Worm (Caenorhabditis elegans) whole organism, L3 larva: ENCODE measurements around the gene T24C2.3.

Source experiments
- R02D3.7 ChIP-seq: fragments of 150-350 bp; optimal IDR thresholded peaks from 2 replicates; lab custom pipeline; 2014; ENCODE audit warnings: missing biosample characterization, missing genetic modification characterization
- aly-2 ChIP-seq: fragments of 150-350 bp; optimal IDR thresholded peaks from 2 replicates; lab custom pipeline; 2014; ENCODE audit warnings: missing biosample characterization, missing genetic modification characterization
- ceh-82 ChIP-seq: fragments of 150-350 bp; optimal IDR thresholded peaks from 2 replicates; lab custom pipeline; 2014; ENCODE audit warnings: missing biosample characterization, missing genetic modification characterization
- daf-12 ChIP-seq: fragments of 150-350 bp; optimal IDR thresholded peaks from 2 replicates; lab custom pipeline; 2014; ENCODE audit warnings: missing biosample characterization, missing genetic modification reagents, missing genetic modification characterization
- elt-2 ChIP-seq: sonication (generic microtip); optimal IDR thresholded peaks from 2 replicates; lab custom pipeline; 2016; ENCODE audit warnings: missing genetic modification reagents, mild to moderate bottlenecking, missing genetic modification characterization, missing compliant biosample characterization
- elt-3 ChIP-seq, 3 experiments: fragments of 150-350 bp in 1 of 3; sonication (generic microtip) in 2 of 3; optimal IDR thresholded peaks; 2 replicates in 2 of 3; 4 replicates in 1 of 3; lab custom pipeline; 2014 to 2017; ENCODE audit warnings: missing biosample characterization in 3 of 3, missing genetic modification characterization in 3 of 3
- eor-1 ChIP-seq, 2 experiments: fragments of 150-350 bp; optimal IDR thresholded peaks; 2 replicates each; lab custom pipeline; 2014 to 2018; ENCODE audit warnings: missing biosample characterization in 2 of 2, missing genetic modification characterization in 2 of 2
- fkh-2 ChIP-seq: fragments of 150-350 bp; optimal IDR thresholded peaks from 2 replicates; lab custom pipeline; 2014; ENCODE audit warnings: missing biosample characterization, missing genetic modification reagents, missing genetic modification characterization
- hmg-11 ChIP-seq: sonication (generic microtip); optimal IDR thresholded peaks from 2 replicates; lab custom pipeline; 2016; ENCODE audit warnings: missing genetic modification characterization, missing compliant biosample characterization
- lsy-12 ChIP-seq: sonication (generic microtip); optimal IDR thresholded peaks from 2 replicates; lab custom pipeline; 2016; ENCODE audit warnings: mild to moderate bottlenecking, missing genetic modification characterization, missing compliant biosample characterization
- pha-4 ChIP-seq: fragments of 150-350 bp; optimal IDR thresholded peaks from 2 replicates; lab custom pipeline; 2014; ENCODE audit warnings: missing biosample characterization, missing genetic modification reagents, missing genetic modification characterization
- pqm-1 ChIP-seq: fragments of 150-350 bp; optimal IDR thresholded peaks from 2 replicates; lab custom pipeline; 2017; ENCODE audit warnings: missing biosample characterization, missing genetic modification characterization, inconsistent platforms
- tbx-2 ChIP-seq: sonication (generic microtip); optimal IDR thresholded peaks from 2 replicates; lab custom pipeline; 2016; ENCODE audit warnings: mild to moderate bottlenecking, missing genetic modification characterization, missing compliant biosample characterization
- unc-62 ChIP-seq: fragments of 150-350 bp; sonication (generic microtip); optimal IDR thresholded peaks from 4 replicates; lab custom pipeline; 2014; ENCODE audit warnings: missing biosample characterization, missing genetic modification reagents, missing genetic modification characterization

DNA sequence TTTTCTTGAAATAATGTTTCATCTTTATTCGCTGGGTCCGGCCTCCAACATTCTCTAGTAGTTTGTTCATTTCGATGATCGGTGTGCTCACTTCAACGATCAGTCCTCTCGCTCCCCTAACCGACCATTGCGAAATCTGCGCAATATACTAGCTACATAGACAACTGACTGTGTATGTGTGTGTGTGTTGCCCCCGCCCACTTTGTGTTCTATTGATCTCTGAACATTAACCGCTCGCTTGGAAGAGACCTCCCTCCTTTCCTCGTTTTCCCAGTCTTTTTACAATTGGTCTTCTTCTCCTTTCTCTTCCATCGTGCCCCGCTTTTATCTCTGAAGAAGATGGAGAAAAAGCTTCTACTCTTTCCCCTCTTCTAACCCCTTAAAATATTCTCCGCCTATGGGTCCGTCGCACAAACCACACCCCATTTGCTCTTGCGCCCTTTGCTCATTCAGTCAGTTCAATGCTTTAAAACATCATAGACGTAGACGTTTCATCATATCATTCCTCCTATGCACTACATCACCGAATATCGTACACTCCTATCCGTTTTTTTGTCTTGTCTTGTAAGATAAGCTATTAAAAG lies 14.1 kb downstream of the T24C2.3 start:
- TF ChIP-seq unc-62 (no peak), hmg-11 (tag; lab: Kevin White, UChicago) (peak; percentile 12), R02D3.7 (tag; lab: Kevin White, UChicago) (no peak), aly-2 (tag; lab: Kevin White, UChicago) (no peak), pha-4 (tag; lab: Kevin White, UChicago) (peak; percentile 60), eor-1 (tag; optimal IDR thresholded peaks at IDR 0.05; lab: Kevin White, UChicago) (no peak), daf-12 (tag; lab: Kevin White, UChicago) (no peak), tbx-2 (tag; lab: Kevin White, UChicago) (peak; percentile 47), ceh-82 (tag; lab: Kevin White, UChicago) (no peak), pqm-1 (no peak), elt-3 (tag; optimal IDR thresholded peaks at IDR 0.05; lab: Kevin White, UChicago) (no peak), elt-2 (tag; lab: Kevin White, UChicago) (no peak), lsy-12 (tag; lab: Kevin White, UChicago) (peak; percentile 13), fkh-2 (tag; lab: Kevin White, UChicago) (peak; percentile 65)
